Fruit fly (Drosophila melanogaster) whole organism, embryonic: ENCODE data around the gene CG14971.

Source experiments
- ATbp ChIP-seq: fragments of 200-800 bp; sonication (Bioruptor generic); optimal IDR thresholded peaks from 2 replicates; lab custom pipeline; 2017; ENCODE audit warnings: missing biosample characterization, mild to moderate bottlenecking, missing genetic modification characterization, missing genetic modification reagents
- BEAF-32 ChIP-seq: fragments of 200-800 bp; sonication (Bioruptor generic); optimal IDR thresholded peaks from 3 replicates; lab custom pipeline; 2017; ENCODE audit warnings: missing biosample characterization, missing genetic modification characterization, mild to moderate bottlenecking, moderate library complexity, missing genetic modification reagents
- CG10267 ChIP-seq: fragments of 200-800 bp; sonication (Bioruptor generic); optimal IDR thresholded peaks from 2 replicates; lab custom pipeline; 2018; ENCODE audit warnings: missing biosample characterization, mild to moderate bottlenecking, missing genetic modification characterization, moderate library complexity
- CG14965 ChIP-seq: fragments of 200-800 bp; sonication (Bioruptor generic); optimal IDR thresholded peaks from 2 replicates; lab custom pipeline; 2016; ENCODE audit warnings: missing biosample characterization, missing genetic modification characterization, borderline replicate concordance
- CG17385 ChIP-seq: fragments of 200-800 bp; sonication (Bioruptor generic); optimal IDR thresholded peaks from 3 replicates; lab custom pipeline; 2018; ENCODE audit warnings: missing biosample characterization, mild to moderate bottlenecking, missing genetic modification characterization
- CG30431 ChIP-seq: fragments of 200-800 bp; sonication (Bioruptor generic); optimal IDR thresholded peaks from 2 replicates; lab custom pipeline; 2017; ENCODE audit warnings: missing biosample characterization, missing genetic modification characterization
- CG3726 ChIP-seq: fragments of 200-800 bp; sonication (Bioruptor generic); IDR thresholded peaks from 3 replicates; pipeline ENCODE4, ENCODE4 v1.3.6; 2022; ENCODE audit warnings: missing biosample characterization, missing genetic modification characterization
- CG4730 ChIP-seq: fragments of 200-800 bp; sonication (Bioruptor generic); IDR thresholded peaks from 2 replicates; pipeline ENCODE4 v1.3.6; 2022; ENCODE audit warnings: missing biosample characterization, missing genetic modification characterization
- CG7357 ChIP-seq: fragments of 200-800 bp; sonication (Bioruptor generic); IDR thresholded peaks from 3 replicates; pipeline ENCODE4 v1.3.6; 2022; ENCODE audit warnings: missing biosample characterization, missing genetic modification characterization
- CG8359 ChIP-seq: fragments of 200-800 bp; sonication (Bioruptor generic); optimal IDR thresholded peaks from 2 replicates; lab custom pipeline; 2017; ENCODE audit warnings: missing biosample characterization, mild to moderate bottlenecking, missing genetic modification characterization, borderline replicate concordance
- CG8765 ChIP-seq: fragments of 200-800 bp; sonication (Bioruptor generic); IDR thresholded peaks from 2 replicates; pipeline ENCODE4 v1.3.6; 2022; ENCODE audit warnings: missing biosample characterization, missing genetic modification characterization
- CG8944 ChIP-seq: fragments of 200-800 bp; sonication (Bioruptor generic); optimal IDR thresholded peaks from 3 replicates; lab custom pipeline; 2016; ENCODE audit warnings: missing biosample characterization, missing genetic modification characterization
- CG9797 ChIP-seq: fragments of 200-800 bp; sonication (Bioruptor generic); optimal IDR thresholded peaks from 3 replicates; lab custom pipeline; 2018; ENCODE audit warnings: missing biosample characterization, mild to moderate bottlenecking, missing genetic modification characterization
- CTCF ChIP-seq: fragments of 200-800 bp; sonication (Bioruptor generic); optimal IDR thresholded peaks from 2 replicates; lab custom pipeline; 2017; ENCODE audit warnings: missing biosample characterization, mild to moderate bottlenecking, missing genetic modification characterization, moderate library complexity
- Camta ChIP-seq: fragments of 200-800 bp; sonication (Bioruptor generic); optimal IDR thresholded peaks from 2 replicates; lab custom pipeline; 2016; ENCODE audit warnings: missing biosample characterization, missing genetic modification characterization
- Dek ChIP-seq: fragments of 200-800 bp; sonication (Bioruptor generic); optimal IDR thresholded peaks from 3 replicates; lab custom pipeline; 2019; ENCODE audit warnings: missing biosample characterization, mild to moderate bottlenecking, missing genetic modification characterization, moderate library complexity
- Gsc ChIP-seq: fragments of 200-800 bp; sonication (Bioruptor generic); IDR thresholded peaks from 2 replicates; pipeline ENCODE4 v1.3.6; 2022; ENCODE audit warnings: missing biosample characterization, missing genetic modification characterization
- Hr39 ChIP-seq: fragments of >200 bp; optimal IDR thresholded peaks from 2 replicates; lab custom pipeline; 2017
- Hsf ChIP-seq: fragments of 200-800 bp; sonication (Bioruptor generic); optimal IDR thresholded peaks from 3 replicates; lab custom pipeline; 2016; ENCODE audit warnings: missing biosample characterization, missing genetic modification characterization
- Lim3 ChIP-seq: fragments of 200-800 bp; sonication (Bioruptor generic); IDR thresholded peaks from 2 replicates; pipeline ENCODE4 v1.3.6; 2022; ENCODE audit warnings: missing biosample characterization, missing genetic modification characterization
- Meics ChIP-seq: fragments of 200-800 bp; sonication (Bioruptor generic); optimal IDR thresholded peaks from 2 replicates; lab custom pipeline; 2017; ENCODE audit warnings: missing biosample characterization, mild to moderate bottlenecking, missing genetic modification characterization
- Nf-YA ChIP-seq: fragments of 200-800 bp; sonication (Bioruptor generic); IDR thresholded peaks from 2 replicates; pipeline ENCODE4 v1.3.6; 2022; ENCODE audit warnings: missing biosample characterization, missing genetic modification characterization
- NfI ChIP-seq: fragments of 200-800 bp; sonication (Bioruptor generic); optimal IDR thresholded peaks from 3 replicates; lab custom pipeline; 2018; ENCODE audit warnings: missing biosample characterization, mild to moderate bottlenecking, missing genetic modification characterization, moderate library complexity
- Oli ChIP-seq: fragments of 200-800 bp; sonication (Bioruptor generic); optimal IDR thresholded peaks from 2 replicates; lab custom pipeline; 2018; ENCODE audit warnings: missing biosample characterization, mild to moderate bottlenecking, missing genetic modification characterization, moderate library complexity
- PHDP ChIP-seq: fragments of 200-800 bp; sonication (Bioruptor generic); optimal IDR thresholded peaks from 3 replicates; lab custom pipeline; 2018; ENCODE audit warnings: missing biosample characterization, mild to moderate bottlenecking, missing genetic modification characterization, moderate library complexity
- Scr ChIP-seq: fragments of 200-800 bp; sonication (Bioruptor generic); IDR thresholded peaks from 2 replicates; pipeline ENCODE4 v1.3.6; 2022; ENCODE audit warnings: missing biosample characterization, missing genetic modification characterization; ENCODE audit not compliant: partially characterized antibody
- amos ChIP-seq: fragments of 200-800 bp; sonication (Bioruptor generic); IDR thresholded peaks from 2 replicates; pipeline ENCODE4 v1.3.6; 2022; ENCODE audit warnings: missing biosample characterization, missing genetic modification characterization; ENCODE audit not compliant: partially characterized antibody
- ase ChIP-seq: fragments of 200-800 bp; sonication (Bioruptor generic); IDR thresholded peaks from 3 replicates; pipeline ENCODE4 v1.3.6; 2022; ENCODE audit warnings: missing biosample characterization, missing genetic modification characterization
- bcd ChIP-seq: fragments of 200-800 bp; sonication (Bioruptor generic); optimal IDR thresholded peaks from 2 replicates; lab custom pipeline; 2017; ENCODE audit warnings: missing biosample characterization, mild to moderate bottlenecking, missing genetic modification characterization
- bigmax ChIP-seq: fragments of 200-800 bp; sonication (Bioruptor generic); optimal IDR thresholded peaks from 2 replicates; lab custom pipeline; 2018; ENCODE audit warnings: missing biosample characterization, mild to moderate bottlenecking, missing genetic modification characterization
- cas ChIP-seq: fragments of 200-800 bp; sonication (Bioruptor generic); IDR thresholded peaks from 2 replicates; pipeline ENCODE4 v1.3.6; 2022; ENCODE audit warnings: missing biosample characterization, missing genetic modification characterization
- cato ChIP-seq: fragments of 200-800 bp; sonication (Bioruptor generic); optimal IDR thresholded peaks from 2 replicates; lab custom pipeline; 2016; ENCODE audit warnings: missing biosample characterization, missing genetic modification characterization, borderline replicate concordance
- chif ChIP-seq, 2 experiments: fragments of 200-800 bp; sonication (Bioruptor generic); optimal IDR thresholded peaks; 3 replicates each; lab custom pipeline; 2016; ENCODE audit warnings: missing biosample characterization in 2 of 2, missing genetic modification characterization in 2 of 2
- chm ChIP-seq: fragments of 200-800 bp; sonication (Bioruptor generic); IDR thresholded peaks from 2 replicates; pipeline ENCODE4 v1.3.6; 2022; ENCODE audit warnings: missing biosample characterization, missing genetic modification characterization
- da ChIP-seq: fragments of 200-800 bp; sonication (Bioruptor generic); optimal IDR thresholded peaks from 2 replicates; lab custom pipeline; 2016; ENCODE audit warnings: missing biosample characterization, missing genetic modification characterization
- gem ChIP-seq: fragments of 200-800 bp; sonication (Bioruptor generic); optimal IDR thresholded peaks from 2 replicates; lab custom pipeline; 2019; ENCODE audit warnings: missing biosample characterization, mild to moderate bottlenecking, missing genetic modification characterization, moderate library complexity
- ham ChIP-seq: fragments of 200-800 bp; sonication (Bioruptor generic); IDR thresholded peaks from 2 replicates; pipeline ENCODE4 v1.3.6; 2022; ENCODE audit warnings: missing biosample characterization, missing genetic modification characterization
- hkb ChIP-seq, 2 experiments: fragments of 200-800 bp in 1 of 2; fragments of >200 bp in 1 of 2; sonication (Bioruptor generic) in 1 of 2; IDR thresholded peaks in 1 of 2; optimal IDR thresholded peaks in 1 of 2; 2 replicates each; pipeline versions ENCODE4 v1.3.6 to Lab custom; 2017 to 2022; ENCODE audit warnings: missing biosample characterization in 1 of 2, missing genetic modification characterization in 1 of 2
- hth ChIP-seq: fragments of >200 bp; optimal IDR thresholded peaks from 2 replicates; lab custom pipeline; 2017; ENCODE audit warnings: inconsistent platforms
- ind ChIP-seq: fragments of 200-800 bp; sonication (Bioruptor generic); optimal IDR thresholded peaks from 3 replicates; lab custom pipeline; 2016; ENCODE audit warnings: missing biosample characterization, missing genetic modification characterization
- jigr1 ChIP-seq: fragments of 200-800 bp; sonication (Bioruptor generic); IDR thresholded peaks from 3 replicates; pipeline ENCODE4 v1.3.6; 2022; ENCODE audit warnings: missing biosample characterization, missing genetic modification characterization
- nerfin-1 ChIP-seq: fragments of 200-800 bp; sonication (Bioruptor generic); optimal IDR thresholded peaks from 3 replicates; lab custom pipeline; 2019; ENCODE audit warnings: missing biosample characterization, mild to moderate bottlenecking, missing genetic modification characterization, moderate library complexity
- peb ChIP-seq: fragments of 200-800 bp; sonication (Bioruptor generic); IDR thresholded peaks from 2 replicates; pipeline ENCODE4 v1.3.6; 2022; ENCODE audit warnings: missing biosample characterization, missing genetic modification characterization
- pho ChIP-seq: fragments of 200-800 bp; sonication (Bioruptor generic); optimal IDR thresholded peaks from 2 replicates; lab custom pipeline; 2016; ENCODE audit warnings: missing biosample characterization, missing genetic modification characterization
- ranshi ChIP-seq: fragments of 200-800 bp; sonication (Bioruptor generic); IDR thresholded peaks from 2 replicates; pipeline ENCODE4 v1.3.6; 2022; ENCODE audit warnings: missing biosample characterization, missing genetic modification characterization
- sc ChIP-seq, 3 experiments: fragments of >200 bp in 2 of 3; fragments of 200-800 bp in 1 of 3; sonication (Bioruptor generic) in 1 of 3; optimal IDR thresholded peaks; 2 replicates in 2 of 3; 3 replicates in 1 of 3; lab custom pipeline; 2017; ENCODE audit warnings: mild to moderate bottlenecking in 1 of 3, missing biosample characterization in 1 of 3, missing genetic modification characterization in 1 of 3, missing genetic modification reagents in 1 of 3
- schlank ChIP-seq: fragments of 200-800 bp; sonication (Bioruptor generic); optimal IDR thresholded peaks from 2 replicates; lab custom pipeline; 2018; ENCODE audit warnings: missing biosample characterization, mild to moderate bottlenecking, missing genetic modification characterization
- shn ChIP-seq: fragments of 200-800 bp; sonication (Bioruptor generic); optimal IDR thresholded peaks from 3 replicates; lab custom pipeline; 2016; ENCODE audit warnings: missing biosample characterization, missing genetic modification characterization
- ssp ChIP-seq: fragments of 200-800 bp; sonication (Bioruptor generic); IDR thresholded peaks from 2 replicates; pipeline ENCODE4 v1.3.6; 2022; ENCODE audit warnings: missing biosample characterization, missing genetic modification characterization
- tio ChIP-seq: fragments of 200-800 bp; sonication (Bioruptor generic); optimal IDR thresholded peaks from 2 replicates; lab custom pipeline; 2017; ENCODE audit warnings: missing biosample characterization, missing genetic modification characterization, inconsistent platforms
- toy ChIP-seq: fragments of 200-800 bp; sonication (Bioruptor generic); IDR thresholded peaks from 2 replicates; pipeline ENCODE4 v1.3.6; 2022; ENCODE audit warnings: missing biosample characterization, missing genetic modification characterization

The CG14971 gene

DNA sequence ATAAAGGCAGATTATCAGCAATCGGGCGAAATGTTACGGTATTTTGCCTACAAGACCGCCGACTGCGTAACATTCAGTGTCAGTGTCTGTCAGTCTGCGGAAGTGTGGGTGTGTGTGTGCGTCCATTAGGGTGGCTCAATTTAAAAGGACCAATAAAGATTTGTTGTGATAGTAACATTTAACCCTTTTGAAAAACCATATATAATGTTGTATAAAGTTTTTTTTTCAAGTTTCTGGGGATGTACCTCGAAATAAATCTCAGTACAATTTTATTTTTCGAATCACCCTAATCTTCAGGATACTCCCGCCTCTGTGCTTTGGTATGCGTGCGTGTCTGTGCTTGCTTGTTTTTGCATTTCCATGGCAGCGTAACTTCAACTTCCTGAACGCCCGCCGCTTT lies 1.7 kb upstream of the CG14971 start (continued):
- TF ChIP-seq Scr (GFP tag; lab: Robert Waterston, UW) (no peak), BEAF-32 (GFP tag; lab: Kevin White, UChicago) (no peak), jigr1 (GFP tag; lab: Robert Waterston, UW) (no peak), bigmax (GFP tag; lab: Kevin White, UChicago) (no peak), PHDP (tag; lab: Kevin White, UChicago) (peak; percentile 88), hkb (optimal IDR thresholded peaks at IDR 0.05; lab: Kevin White, UChicago) (no peak), hkb (GFP tag; IDR thresholded peaks at IDR 0.05; lab: Robert Waterston, UW) (peak; percentile 89), pho (peak; percentile 68), CG10267 (tag; lab: Kevin White, UChicago) (peak; percentile 54), CG8359 (GFP tag; lab: Kevin White, UChicago) (peak; percentile 11), Dek (tag; lab: Kevin White, UChicago) (peak; percentile 83), CG8765 (GFP tag; lab: Robert Waterston, UW) (peak; percentile 48; the same call in 1 of the 2 replicates), ham (GFP tag; lab: Robert Waterston, UW) (no peak; the same call in 1 of the 2 replicates), gem (peak; percentile 79), Hsf (peak; percentile 67), CG9797 (no peak), Nf-YA (GFP tag; lab: Robert Waterston, UW) (no peak), bcd (GFP tag; lab: Kevin White, UChicago) (peak; percentile 50), sc (optimal IDR thresholded peaks at IDR 0.05; lab: Kevin White, UChicago) (no peak), sc (GFP tag; optimal IDR thresholded peaks at IDR 0.05; lab: Kevin White, UChicago) (peak; percentile 37), tio (GFP tag; lab: Kevin White, UChicago) (peak; percentile 19), schlank (tag; lab: Kevin White, UChicago) (peak; percentile 79), CG7357 (GFP tag; lab: Robert Waterston, UW) (0 out of 3 replicates have a peak, but pooled peaks have one; percentile 26), Oli (tag; lab: Kevin White, UChicago) (peak; percentile 63), CG8944 (GFP tag; lab: Kevin White, UChicago) (peak; percentile 2), chif (GFP tag; optimal IDR thresholded peaks at IDR 0.05; lab: Kevin White, UChicago) (peak; percentile 34 to 64), cato (GFP tag; lab: Kevin White, UChicago) (no peak), CG4730 (peak; percentile 34; the same call in 1 of the 2 replicates), da (no peak), NfI (peak; percentile 73), CG17385 (GFP tag; lab: Kevin White, UChicago) (peak; percentile 78), CG3726 (GFP tag; lab: Robert Waterston, UW) (no peak), amos (GFP tag; lab: Robert Waterston, UW) (no peak), Meics (GFP tag; lab: Kevin White, UChicago) (peak; percentile 89), hth (lab: Kevin White, UChicago) (no peak), cas (GFP tag; lab: Robert Waterston, UW) (0 out of 2 replicates have a peak, but pooled peaks have one; percentile 44), ind (GFP tag; lab: Kevin White, UChicago) (peak; percentile 56), ranshi (GFP tag; lab: Robert Waterston, UW) (peak; percentile 82), Hr39 (lab: Kevin White, UChicago) (no peak), Camta (GFP tag; lab: Kevin White, UChicago) (peak; percentile 29), ATbp (GFP tag; lab: Kevin White, UChicago) (peak; percentile 70), CTCF (GFP tag; lab: Kevin White, UChicago) (no peak), toy (GFP tag; lab: Robert Waterston, UW) (no peak), ssp (GFP tag; lab: Robert Waterston, UW) (no peak; the same call in 1 of the 2 replicates), peb (0 out of 2 replicates have a peak, but pooled peaks have one; percentile 25), Gsc (GFP tag; lab: Robert Waterston, UW) (no peak), shn (GFP tag; lab: Kevin White, UChicago) (no peak), chm (GFP tag; lab: Robert Waterston, UW) (peak; percentile 78; the same call in 1 of the 2 replicates), CG30431 (GFP tag; lab: Kevin White, UChicago) (peak; percentile 18), ase (GFP tag; lab: Robert Waterston, UW) (peak; percentile 41; the same call in 1 of the 3 replicates), CG14965 (GFP tag; lab: Kevin White, UChicago) (peak; percentile 19), Lim3 (GFP tag; lab: Robert Waterston, UW) (no peak), nerfin-1 (tag; lab: Kevin White, UChicago) (peak; percentile 72)
